Worm (Caenorhabditis elegans): ENCODE data around the gene cut-3.

Gene cut-3

ce11 chrII:8399997-8400396, 46.6 kb downstream of the cut-3 start:
- TF ChIP-seq jun-1 (tag; optimal IDR thresholded peaks at IDR 0.05) (peak; percentile 33), elt-2 (tag; optimal IDR thresholded peaks at IDR 0.05) (peak; percentile 61), lin-15B (tag; optimal IDR thresholded peaks at IDR 0.05) (no peak), egl-27 (tag; optimal IDR thresholded peaks at IDR 0.05) (no peak), pqm-1 (tag; optimal IDR thresholded peaks at IDR 0.05) (peak; percentile 44)

- TF ChIP-seq ama-1 (optimal IDR thresholded peaks at IDR 0.05) (no peak), unc-62 (GFP tag; optimal IDR thresholded peaks at IDR 0.05) (no peak), aly-2 (tag; optimal IDR thresholded peaks at IDR 0.05) (no peak), fkh-10 (GFP tag; optimal IDR thresholded peaks at IDR 0.05) (no peak), snpc-4 (tag; optimal IDR thresholded peaks at IDR 0.05) (no peak), lsy-12 (tag; optimal IDR thresholded peaks at IDR 0.05) (no peak), lin-15B (tag; optimal IDR thresholded peaks at IDR 0.05) (no peak), mml-1 (tag; optimal IDR thresholded peaks at IDR 0.05) (no peak), zag-1 (tag; optimal IDR thresholded peaks at IDR 0.05) (no peak), daf-12 (tag; optimal IDR thresholded peaks at IDR 0.05) (no peak), ztf-4 (tag; optimal IDR thresholded peaks at IDR 0.05) (no peak), nhr-12 (tag; optimal IDR thresholded peaks at IDR 0.05) (no peak), nhr-76 (tag; optimal IDR thresholded peaks at IDR 0.05) (no peak)
Measured at ce11 chrII:8399064-8399463, 47.6 kb downstream of the cut-3 start, which contains the start of gene dod-23. TSS of gene dod-23 (minus strand) at chrII:8399164.

ce11 chrII:8396041-8396440, 50.6 kb downstream of the cut-3 start, which contains the start of gene F49E12.7:
TSS of gene F49E12.7 (minus strand) at chrII:8396141.
- TF ChIP-seq nhr-67 (tag; optimal IDR thresholded peaks at IDR 0.05) (no peak), nhr-11 (tag; optimal IDR thresholded peaks at IDR 0.05) (no peak), ceh-16 (tag; optimal IDR thresholded peaks at IDR 0.05) (no peak)
